Fruit fly (Drosophila melanogaster): ENCODE results near the gene Ilp2.

- TF ChIP-seq CG4617 (GFP tag; optimal IDR thresholded peaks at IDR 0.05; ENCODE audit: borderline replicate concordance), result no peak
- TF ChIP-seq CG4424 (GFP tag; optimal IDR thresholded peaks at IDR 0.05), result no peak
- no peak for TF ChIP-seq Camta (GFP tag; optimal IDR thresholded peaks at IDR 0.05)
- no peak for TF ChIP-seq E2f1 (GFP tag; IDR thresholded peaks at IDR 0.05)
- TF ChIP-seq Abd-B (GFP tag; optimal IDR thresholded peaks at IDR 0.05), result no peak
Observed at dm6 chr3L:9768385-9768784, 31.1 kb upstream of the Ilp2 start.
